Worm (Caenorhabditis elegans) whole organism, late embryonic: ENCODE results near the gene leo-1.

Experiments used
- ama-1 ChIP-seq: fragments of 150-350 bp; optimal IDR thresholded peaks from 2 replicates; lab custom pipeline; 2014
- pha-4 ChIP-seq: fragments of 150-350 bp; optimal IDR thresholded peaks from 2 replicates; lab custom pipeline; 2018; ENCODE audit warnings: missing biosample characterization, missing genetic modification reagents, missing genetic modification characterization
- pqm-1 ChIP-seq: sonication (generic microtip); optimal IDR thresholded peaks from 2 replicates; lab custom pipeline; 2016; ENCODE audit warnings: missing genetic modification characterization, missing compliant biosample characterization
- ref-2 ChIP-seq: sonication (generic microtip); optimal IDR thresholded peaks from 2 replicates; lab custom pipeline; 2016; ENCODE audit warnings: missing genetic modification characterization, missing compliant biosample characterization
- syd-9 ChIP-seq: sonication (generic microtip); optimal IDR thresholded peaks from 2 replicates; lab custom pipeline; 2016; ENCODE audit warnings: mild to moderate bottlenecking, missing genetic modification characterization, moderate library complexity, missing compliant biosample characterization
- tbx-2 ChIP-seq: sonication (generic microtip); optimal IDR thresholded peaks from 2 replicates; lab custom pipeline; 2016; ENCODE audit warnings: missing genetic modification characterization, missing compliant biosample characterization

ce11 chrIV:11288965-11289364, 40.2 kb downstream of the leo-1 start:
- no peak for TF ChIP-seq tbx-2 (tag; lab: Kevin White, UChicago)
- no peak for TF ChIP-seq ref-2 (tag; lab: Kevin White, UChicago)
- no peak for TF ChIP-seq ama-1 (lab: Kevin White, UChicago)
- TF ChIP-seq pqm-1 (tag; lab: Kevin White, UChicago): no peak
- no peak for TF ChIP-seq pha-4
- no peak for TF ChIP-seq syd-9 (tag; lab: Kevin White, UChicago)
